Fruit fly (Drosophila melanogaster) whole organism, embryonic: Measurements from ENCODE around the gene CG10638.

ENCODE experiments used
- Antp ChIP-seq: fragments of 200-800 bp; sonication (Bioruptor generic); optimal IDR thresholded peaks from 3 replicates; lab custom pipeline; 2016; ENCODE audit warnings: missing biosample characterization, missing genetic modification characterization
- BEAF-32 ChIP-seq: fragments of 200-800 bp; sonication (Bioruptor generic); optimal IDR thresholded peaks from 3 replicates; lab custom pipeline; 2017; ENCODE audit warnings: missing biosample characterization, missing genetic modification characterization, mild to moderate bottlenecking, moderate library complexity, missing genetic modification reagents
- CG10209 ChIP-seq: fragments of 200-800 bp; sonication (Bioruptor generic); optimal IDR thresholded peaks from 3 replicates; lab custom pipeline; 2017; ENCODE audit warnings: missing biosample characterization, mild to moderate bottlenecking, missing genetic modification characterization, missing genetic modification reagents
- CG12769 ChIP-seq: fragments of 200-800 bp; sonication (Bioruptor generic); optimal IDR thresholded peaks from 2 replicates; lab custom pipeline; 2019; ENCODE audit warnings: missing biosample characterization, mild to moderate bottlenecking, missing genetic modification characterization, moderate library complexity
- CG13287 ChIP-seq: fragments of 200-800 bp; sonication (Bioruptor generic); IDR thresholded peaks from 2 replicates; pipeline ENCODE4 v1.3.6; 2022; ENCODE audit warnings: missing biosample characterization, missing genetic modification characterization; ENCODE audit not compliant: partially characterized antibody
- CG13775 ChIP-seq: fragments of 200-800 bp; sonication (Bioruptor generic); optimal IDR thresholded peaks from 3 replicates; lab custom pipeline; 2017; ENCODE audit warnings: missing biosample characterization, mild to moderate bottlenecking, missing genetic modification characterization
- CG14860 ChIP-seq: fragments of 200-800 bp; sonication (Bioruptor generic); IDR thresholded peaks from 3 replicates; pipeline ENCODE4 v1.3.6; 2022; ENCODE audit warnings: missing biosample characterization, missing genetic modification characterization; ENCODE audit not compliant: partially characterized antibody
- CG18262 ChIP-seq: fragments of 200-800 bp; optimal IDR thresholded peaks from 3 replicates; lab custom pipeline; 2019; ENCODE audit warnings: missing biosample characterization, mild to moderate bottlenecking, missing genetic modification characterization, moderate library complexity
- CG2199 ChIP-seq: fragments of 200-800 bp; sonication (Bioruptor generic); IDR thresholded peaks from 3 replicates; pipeline ENCODE4 v1.3.6; 2022; ENCODE audit warnings: missing biosample characterization, missing genetic modification characterization
- CG3281 ChIP-seq: fragments of 200-800 bp; sonication (Bioruptor generic); optimal IDR thresholded peaks from 3 replicates; lab custom pipeline; 2017; ENCODE audit warnings: missing biosample characterization, mild to moderate bottlenecking, missing genetic modification characterization
- CG34224 ChIP-seq: fragments of 200-800 bp; sonication (Bioruptor generic); IDR thresholded peaks from 3 replicates; pipeline ENCODE4 v1.3.6; 2022; ENCODE audit warnings: missing biosample characterization, missing genetic modification characterization; ENCODE audit not compliant: partially characterized antibody
- CG4730 ChIP-seq: fragments of 200-800 bp; sonication (Bioruptor generic); IDR thresholded peaks from 2 replicates; pipeline ENCODE4 v1.3.6; 2022; ENCODE audit warnings: missing biosample characterization, missing genetic modification characterization
- CG6813 ChIP-seq: fragments of 200-800 bp; sonication (Bioruptor generic); optimal IDR thresholded peaks from 2 replicates; lab custom pipeline; 2017; ENCODE audit warnings: missing biosample characterization, missing genetic modification characterization, mild to moderate bottlenecking, moderate library complexity, missing genetic modification reagents
- CG7357 ChIP-seq: fragments of 200-800 bp; sonication (Bioruptor generic); IDR thresholded peaks from 3 replicates; pipeline ENCODE4 v1.3.6; 2022; ENCODE audit warnings: missing biosample characterization, missing genetic modification characterization
- CG7556 ChIP-seq: fragments of 200-800 bp; sonication (Bioruptor generic); optimal IDR thresholded peaks from 2 replicates; lab custom pipeline; 2017; ENCODE audit warnings: missing biosample characterization, mild to moderate bottlenecking, missing genetic modification characterization
- CG7745 ChIP-seq: fragments of 200-800 bp; sonication (Bioruptor generic); optimal IDR thresholded peaks from 2 replicates; lab custom pipeline; 2018; ENCODE audit warnings: missing biosample characterization, mild to moderate bottlenecking, missing genetic modification characterization, moderate library complexity
- D19A ChIP-seq: fragments of 200-800 bp; optimal IDR thresholded peaks from 3 replicates; lab custom pipeline; 2019; ENCODE audit warnings: missing biosample characterization, mild to moderate bottlenecking, missing genetic modification characterization, moderate library complexity
- Dbx ChIP-seq: fragments of 200-800 bp; sonication (Bioruptor generic); IDR thresholded peaks from 3 replicates; pipeline ENCODE4 v1.3.6; 2022; ENCODE audit warnings: missing biosample characterization, missing genetic modification characterization
- E2f1 ChIP-seq: fragments of 200-800 bp; sonication (Bioruptor generic); IDR thresholded peaks from 2 replicates; pipeline ENCODE4 v1.3.6; 2022; ENCODE audit warnings: missing biosample characterization, missing genetic modification characterization
- Eip74EF ChIP-seq, 2 experiments: fragments of 200-800 bp in 1 of 2; fragments of >200 bp in 1 of 2; sonication (Bioruptor generic) in 1 of 2; optimal IDR thresholded peaks; 2 replicates each; lab custom pipeline; 2017 to 2019; ENCODE audit warnings: missing biosample characterization in 2 of 2, missing genetic modification characterization in 2 of 2, mild to moderate bottlenecking in 1 of 2, moderate library complexity in 1 of 2
- GATAe ChIP-seq: fragments of 200-800 bp; sonication (Bioruptor generic); conservative IDR thresholded peaks from 2 replicates; pipeline ENCODE4 v1.3.6; 2022; ENCODE audit warnings: missing biosample characterization, missing genetic modification characterization
- HLH4C ChIP-seq: fragments of 200-800 bp; sonication (Bioruptor generic); IDR thresholded peaks from 3 replicates; pipeline ENCODE4 v1.3.6; 2022; ENCODE audit warnings: missing biosample characterization, missing genetic modification characterization; ENCODE audit not compliant: partially characterized antibody
- Hand ChIP-seq: fragments of 200-800 bp; sonication (Bioruptor generic); optimal IDR thresholded peaks from 2 replicates; lab custom pipeline; 2017; ENCODE audit warnings: mild to moderate bottlenecking, missing biosample characterization, missing genetic modification reagents, missing genetic modification characterization
- Hsf ChIP-seq: fragments of 200-800 bp; sonication (Bioruptor generic); optimal IDR thresholded peaks from 3 replicates; lab custom pipeline; 2016; ENCODE audit warnings: missing biosample characterization, missing genetic modification characterization
- Med ChIP-seq: fragments of 200-800 bp; sonication (Bioruptor generic); peaks from one replicate; lab custom pipeline; 2016; ENCODE audit warnings: missing biosample characterization, missing genetic modification characterization, mild to moderate bottlenecking, inconsistent platforms, moderate library complexity
- Neu2 ChIP-seq: fragments of 200-800 bp; sonication (Bioruptor generic); optimal IDR thresholded peaks from 3 replicates; lab custom pipeline; 2016; ENCODE audit warnings: missing biosample characterization, missing genetic modification characterization, borderline replicate concordance
- Nf-YA ChIP-seq: fragments of 200-800 bp; sonication (Bioruptor generic); IDR thresholded peaks from 2 replicates; pipeline ENCODE4 v1.3.6; 2022; ENCODE audit warnings: missing biosample characterization, missing genetic modification characterization
- Optix ChIP-seq: fragments of 200-800 bp; sonication (Bioruptor generic); IDR thresholded peaks from 3 replicates; pipeline ENCODE4 v1.3.6; 2022; ENCODE audit warnings: missing biosample characterization, missing genetic modification characterization
- Six4 ChIP-seq: fragments of 200-800 bp; sonication (Bioruptor generic); optimal IDR thresholded peaks from 2 replicates; lab custom pipeline; 2016; ENCODE audit warnings: missing biosample characterization, missing genetic modification characterization
- Ssrp ChIP-seq: fragments of 200-800 bp; sonication (Bioruptor generic); optimal IDR thresholded peaks from 2 replicates; lab custom pipeline; 2018; ENCODE audit warnings: missing biosample characterization, mild to moderate bottlenecking, missing genetic modification characterization, moderate library complexity
- Xrp1 ChIP-seq: fragments of 200-800 bp; sonication (Bioruptor generic); IDR thresholded peaks from 2 replicates; pipeline ENCODE4 v1.3.6; 2022; ENCODE audit warnings: missing biosample characterization, missing genetic modification characterization
- YL-1 ChIP-seq: fragments of 200-800 bp; sonication (Bioruptor generic); optimal IDR thresholded peaks from 3 replicates; lab custom pipeline; 2017; ENCODE audit warnings: missing biosample characterization, mild to moderate bottlenecking, missing genetic modification characterization
- abd-A ChIP-seq: fragments of 200-800 bp; sonication (Bioruptor generic); optimal IDR thresholded peaks from 3 replicates; lab custom pipeline; 2019; ENCODE audit warnings: missing biosample characterization, mild to moderate bottlenecking, missing genetic modification characterization, moderate library complexity
- ac ChIP-seq: fragments of 200-800 bp; sonication (Bioruptor generic); optimal IDR thresholded peaks from 3 replicates; lab custom pipeline; 2017; ENCODE audit warnings: missing biosample characterization, mild to moderate bottlenecking, missing genetic modification characterization
- amos ChIP-seq: fragments of 200-800 bp; sonication (Bioruptor generic); IDR thresholded peaks from 2 replicates; pipeline ENCODE4 v1.3.6; 2022; ENCODE audit warnings: missing biosample characterization, missing genetic modification characterization; ENCODE audit not compliant: partially characterized antibody
- ap ChIP-seq: fragments of 200-800 bp; sonication (Bioruptor generic); IDR thresholded peaks from 2 replicates; pipeline ENCODE4 v1.3.6; 2022; ENCODE audit warnings: missing biosample characterization, missing genetic modification characterization
- ase ChIP-seq: fragments of 200-800 bp; sonication (Bioruptor generic); IDR thresholded peaks from 3 replicates; pipeline ENCODE4 v1.3.6; 2022; ENCODE audit warnings: missing biosample characterization, missing genetic modification characterization
- cad ChIP-seq: fragments of >200 bp; optimal IDR thresholded peaks from 2 replicates; lab custom pipeline; 2017; ENCODE audit warnings: missing biosample characterization, missing genetic modification characterization
- croc ChIP-seq: fragments of 200-800 bp; sonication (Bioruptor generic); conservative IDR thresholded peaks from 3 replicates; pipeline ENCODE4 v1.3.6; 2022; ENCODE audit warnings: missing biosample characterization, missing genetic modification characterization
- crol ChIP-seq: fragments of 200-800 bp; sonication (Bioruptor generic); IDR thresholded peaks from 2 replicates; pipeline ENCODE4 v1.3.6; 2022; ENCODE audit warnings: missing biosample characterization, missing genetic modification characterization
- dpn ChIP-seq, 2 experiments: fragments of 200-800 bp; sonication (Bioruptor generic); optimal IDR thresholded peaks; 3 replicates each; lab custom pipeline; 2016; ENCODE audit warnings: missing biosample characterization in 2 of 2, missing genetic modification characterization in 2 of 2
- gsb-n ChIP-seq: fragments of 200-800 bp; sonication (Bioruptor generic); optimal IDR thresholded peaks from 3 replicates; lab custom pipeline; 2018; ENCODE audit warnings: missing biosample characterization, mild to moderate bottlenecking, missing genetic modification characterization
- hb ChIP-seq: fragments of 200-800 bp; sonication (Bioruptor generic); IDR thresholded peaks from 3 replicates; pipeline ENCODE4 v1.3.6; 2022; ENCODE audit warnings: missing biosample characterization, missing genetic modification characterization; ENCODE audit not compliant: partially characterized antibody
- hbn ChIP-seq: fragments of 200-800 bp; sonication (Bioruptor generic); IDR thresholded peaks from 2 replicates; pipeline ENCODE4 v1.3.6; 2022; ENCODE audit warnings: missing biosample characterization, missing genetic modification characterization; ENCODE audit not compliant: partially characterized antibody
- otp ChIP-seq: fragments of 200-800 bp; sonication (Bioruptor generic); IDR thresholded peaks from 3 replicates; pipeline ENCODE4, ENCODE4 v1.3.6; 2022; ENCODE audit warnings: missing biosample characterization, missing genetic modification characterization
- pb ChIP-seq: fragments of 200-800 bp; sonication (Bioruptor generic); optimal IDR thresholded peaks from 3 replicates; lab custom pipeline; 2016; ENCODE audit warnings: missing biosample characterization, missing genetic modification characterization
- peb ChIP-seq: fragments of 200-800 bp; sonication (Bioruptor generic); IDR thresholded peaks from 2 replicates; pipeline ENCODE4 v1.3.6; 2022; ENCODE audit warnings: missing biosample characterization, missing genetic modification characterization
- trem ChIP-seq: fragments of 200-800 bp; optimal IDR thresholded peaks from 3 replicates; lab custom pipeline; 2019; ENCODE audit warnings: missing biosample characterization, mild to moderate bottlenecking, missing genetic modification characterization, moderate library complexity
- wor ChIP-seq: fragments of 200-800 bp; sonication (Bioruptor generic); IDR thresholded peaks from 2 replicates; pipeline ENCODE4 v1.3.6; 2022; ENCODE audit warnings: missing biosample characterization, missing genetic modification characterization

Gene CG10638

DNA sequence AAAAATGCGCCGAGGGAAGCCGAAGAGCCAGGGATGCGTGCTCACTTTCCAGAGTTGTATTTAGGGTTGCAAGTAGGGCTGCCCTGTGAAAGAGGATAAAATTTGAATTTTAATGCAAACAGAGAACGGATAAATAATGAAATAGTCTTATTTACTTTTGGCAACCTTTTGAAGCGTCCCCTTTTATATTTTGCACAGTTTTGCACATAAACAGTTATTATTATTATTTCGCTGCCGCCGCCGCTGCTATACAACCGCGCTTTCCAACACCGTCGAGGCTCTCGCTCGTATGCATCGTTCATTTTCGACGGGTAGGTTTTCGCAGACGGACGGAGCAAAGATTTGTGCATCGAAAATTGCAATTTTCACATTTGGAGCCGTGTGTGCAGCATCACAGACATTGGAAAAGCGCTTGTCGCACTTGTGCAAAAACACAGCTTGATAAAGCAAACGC, 13.7 kb upstream of the CG10638 start, which contains the start of the genes sti and tral (continued):
- TF ChIP-seq CG7357 (GFP tag; lab: Robert Waterston, UW) (peak; percentile 65; the same call in 2 of the 3 replicates), CG14860 (GFP tag; lab: Robert Waterston, UW) (no peak), trem (tag; lab: Kevin White, UChicago) (peak; percentile 97), dpn (GFP tag; optimal IDR thresholded peaks at IDR 0.05; lab: Kevin White, UChicago) (peak; percentile 93 to 96), CG3281 (GFP tag; lab: Kevin White, UChicago) (peak; percentile 97), Hsf (GFP tag; lab: Kevin White, UChicago) (peak; percentile 95), E2f1 (GFP tag; lab: Robert Waterston, UW) (peak; percentile 74), Hand (GFP tag; lab: Kevin White, UChicago) (peak; percentile 56), amos (GFP tag; lab: Robert Waterston, UW) (no peak; the same call in 1 of the 2 replicates), Ssrp (peak; percentile 78), pb (GFP tag; lab: Kevin White, UChicago) (peak; percentile 73), Dbx (GFP tag; lab: Robert Waterston, UW) (peak; percentile 91), CG34224 (GFP tag; lab: Robert Waterston, UW) (0 out of 3 replicates have a peak, but pooled peaks have one; percentile 15), CG7556 (GFP tag; lab: Kevin White, UChicago) (peak; percentile 67), D19A (tag; lab: Kevin White, UChicago) (peak; percentile 47), cad (GFP tag; lab: Kevin White, UChicago) (no peak), hbn (GFP tag; lab: Robert Waterston, UW) (no peak), Six4 (GFP tag; lab: Kevin White, UChicago) (peak; percentile 70), ac (GFP tag; lab: Kevin White, UChicago) (peak; percentile 16), CG12769 (tag; lab: Kevin White, UChicago) (peak; percentile 87), BEAF-32 (peak; percentile 58), hb (GFP tag; lab: Robert Waterston, UW) (no peak), gsb-n (tag; lab: Kevin White, UChicago) (no peak), peb (GFP tag; lab: Robert Waterston, UW) (peak; percentile 53; the same call in 1 of the 2 replicates), Optix (GFP tag; lab: Robert Waterston, UW) (peak; percentile 83; the same call in 2 of the 3 replicates), CG6813 (GFP tag; lab: Kevin White, UChicago) (peak; percentile 72), CG10209 (GFP tag; lab: Kevin White, UChicago) (peak; percentile 84), Nf-YA (GFP tag; lab: Robert Waterston, UW) (peak; percentile 57; the same call in 1 of the 2 replicates), CG7745 (tag; lab: Kevin White, UChicago) (no peak), Xrp1 (GFP tag; lab: Robert Waterston, UW) (peak; percentile 84), otp (peak; percentile 77; the same call in 1 of the 3 replicates), croc (GFP tag; lab: Robert Waterston, UW) (peak; percentile 70), ap (GFP tag; lab: Robert Waterston, UW) (peak; percentile 67), YL-1 (GFP tag; lab: Kevin White, UChicago) (peak; percentile 95), HLH4C (GFP tag; lab: Robert Waterston, UW) (no peak), GATAe (GFP tag; lab: Robert Waterston, UW) (no peak; the same call in 1 of the 2 replicates), CG2199 (no peak), CG18262 (tag; lab: Kevin White, UChicago) (peak; percentile 79), Med (GFP tag; lab: Kevin White, UChicago) (peak; percentile 99), CG13775 (GFP tag; lab: Kevin White, UChicago) (peak; percentile 92), crol (GFP tag; lab: Robert Waterston, UW) (no peak), Neu2 (peak; percentile 69), wor (GFP tag; lab: Robert Waterston, UW) (peak; percentile 65), abd-A (tag; lab: Kevin White, UChicago) (no peak), ase (peak; percentile 78), Eip74EF (GFP tag; optimal IDR thresholded peaks at IDR 0.05; lab: Kevin White, UChicago) (no peak), Antp (peak; percentile 96), CG4730 (GFP tag; lab: Robert Waterston, UW) (peak; percentile 74), CG13287 (GFP tag; lab: Robert Waterston, UW) (peak; percentile 44; the same call in 1 of the 2 replicates)
